Worm (Caenorhabditis elegans) whole organism, L1 larva: ENCODE data around the gene sru-24.

ENCODE experiments used
- C04F5.9 ChIP-seq: sonication (generic microtip); optimal IDR thresholded peaks from 2 replicates; lab custom pipeline; 2016; ENCODE audit warnings: missing genetic modification characterization, missing compliant biosample characterization
- C16A3.4 ChIP-seq: fragments of 150-350 bp; optimal IDR thresholded peaks from 2 replicates; lab custom pipeline; 2014; ENCODE audit warnings: missing biosample characterization, missing genetic modification characterization
- alr-1 ChIP-seq: fragments of 200-800 bp; sonication (Bioruptor generic); optimal IDR thresholded peaks from 2 replicates; lab custom pipeline; 2018; ENCODE audit warnings: borderline replicate concordance, mild to moderate bottlenecking, missing genetic modification characterization, missing compliant biosample characterization
- aly-2 ChIP-seq: fragments of 150-350 bp; optimal IDR thresholded peaks from 2 replicates; lab custom pipeline; 2014; ENCODE audit warnings: missing biosample characterization, missing genetic modification characterization
- ama-1 ChIP-seq: fragments of 150-350 bp; optimal IDR thresholded peaks from 2 replicates; lab custom pipeline; 2014
- ceh-63 ChIP-seq: fragments of 200-800 bp; sonication (Bioruptor generic); optimal IDR thresholded peaks from 2 replicates; lab custom pipeline; 2018; ENCODE audit warnings: mild to moderate bottlenecking, missing genetic modification characterization, missing compliant biosample characterization
- ceh-88 ChIP-seq: fragments of 200-800 bp; sonication (Bioruptor generic); IDR thresholded peaks from 2 replicates; pipeline ENCODE4 v1.3.6; 2022; ENCODE audit warnings: missing genetic modification characterization, missing compliant biosample characterization
- ceh-90 ChIP-seq: sonication (generic microtip); optimal IDR thresholded peaks from 2 replicates; lab custom pipeline; 2016; ENCODE audit warnings: missing genetic modification characterization, missing compliant biosample characterization
- dsc-1 ChIP-seq: sonication (generic microtip); optimal IDR thresholded peaks from 2 replicates; lab custom pipeline; 2016; ENCODE audit warnings: mild to moderate bottlenecking, missing genetic modification characterization, missing compliant biosample characterization
- egl-13 ChIP-seq: sonication (generic microtip); optimal IDR thresholded peaks from 2 replicates; lab custom pipeline; 2016; ENCODE audit warnings: missing genotype, missing genetic modification reagents, missing genetic modification characterization, missing compliant biosample characterization
- egl-27 ChIP-seq, 2 experiments: fragments of 150-350 bp in 1 of 2; sonication (generic microtip); optimal IDR thresholded peaks; 3 replicates each; lab custom pipeline; 2017 to 2018; ENCODE audit warnings: missing biosample characterization in 2 of 2, missing genetic modification characterization in 2 of 2, missing genetic modification reagents in 2 of 2
- elt-2 ChIP-seq: sonication (generic microtip); optimal IDR thresholded peaks from 2 replicates; lab custom pipeline; 2016; ENCODE audit warnings: missing genetic modification characterization, mild to moderate bottlenecking, inconsistent platforms, missing compliant biosample characterization, missing genetic modification reagents
- elt-3 ChIP-seq, 6 experiments: fragments of 150-350 bp in 1 of 6; sonication (generic microtip); optimal IDR thresholded peaks; 2 replicates each; lab custom pipeline; 2017 to 2018; ENCODE audit warnings: missing biosample characterization in 6 of 6, missing genetic modification characterization in 6 of 6, inconsistent platforms in 1 of 6
- fkh-10 ChIP-seq: sonication (generic microtip); optimal IDR thresholded peaks from 2 replicates; lab custom pipeline; 2017; ENCODE audit warnings: missing biosample characterization, missing genetic modification reagents, missing genetic modification characterization
- fkh-8 ChIP-seq: sonication (generic microtip); optimal IDR thresholded peaks from 2 replicates; lab custom pipeline; 2016; ENCODE audit warnings: mild to moderate bottlenecking, missing genetic modification characterization, missing compliant biosample characterization
- hlh-17 ChIP-seq: fragments of 200-800 bp; sonication (Bioruptor generic); optimal IDR thresholded peaks from 2 replicates; lab custom pipeline; 2018; ENCODE audit warnings: missing genetic modification characterization, mild to moderate bottlenecking, missing compliant biosample characterization, moderate library complexity, borderline replicate concordance
- irx-1 ChIP-seq: sonication (generic microtip); optimal IDR thresholded peaks from 2 replicates; lab custom pipeline; 2016; ENCODE audit warnings: missing genetic modification characterization, missing compliant biosample characterization
- jun-1 ChIP-seq: fragments of 150-350 bp; optimal IDR thresholded peaks from 2 replicates; lab custom pipeline; 2014; ENCODE audit warnings: missing biosample characterization, missing genetic modification reagents, missing genetic modification characterization
- lin-14 ChIP-seq: fragments of 200-800 bp; sonication (Bioruptor generic); optimal IDR thresholded peaks from 2 replicates; lab custom pipeline; 2018; ENCODE audit warnings: mild to moderate bottlenecking, missing genetic modification characterization, moderate library complexity, missing compliant biosample characterization
- lin-39 ChIP-seq: fragments of 150-350 bp; optimal IDR thresholded peaks from 2 replicates; lab custom pipeline; 2014; ENCODE audit warnings: missing biosample characterization, missing genetic modification reagents, missing genetic modification characterization
- lir-3 ChIP-seq: sonication (generic microtip); optimal IDR thresholded peaks from 2 replicates; lab custom pipeline; 2016; ENCODE audit warnings: mild to moderate bottlenecking, missing genetic modification characterization, moderate library complexity, missing compliant biosample characterization; ENCODE audit not compliant: poor library complexity
- lsy-2 ChIP-seq, 2 experiments: fragments of 150-350 bp; optimal IDR thresholded peaks; 2 replicates each; lab custom pipeline; 2014; ENCODE audit warnings: missing biosample characterization in 2 of 2, missing genetic modification characterization in 2 of 2
- mdl-1 ChIP-seq, 2 experiments: fragments of 150-350 bp; optimal IDR thresholded peaks; 2 replicates each; lab custom pipeline; 2014 to 2017; ENCODE audit warnings: missing biosample characterization in 2 of 2, missing genetic modification characterization in 2 of 2, inconsistent platforms in 1 of 2
- mef-2 ChIP-seq: fragments of 150-350 bp; optimal IDR thresholded peaks from 2 replicates; lab custom pipeline; 2014; ENCODE audit warnings: missing biosample characterization, missing genetic modification characterization
- mep-1 ChIP-seq: fragments of 150-350 bp; optimal IDR thresholded peaks from 2 replicates; lab custom pipeline; 2014; ENCODE audit warnings: missing biosample characterization, missing genetic modification characterization
- nhr-20 ChIP-seq: sonication (generic microtip); optimal IDR thresholded peaks from 2 replicates; lab custom pipeline; 2016; ENCODE audit warnings: mild to moderate bottlenecking, missing genetic modification characterization, missing compliant biosample characterization
- nhr-237 ChIP-seq: fragments of 150-350 bp; optimal IDR thresholded peaks from 2 replicates; lab custom pipeline; 2014; ENCODE audit warnings: missing biosample characterization, missing genetic modification characterization
- nhr-28 ChIP-seq: fragments of 150-350 bp; optimal IDR thresholded peaks from 2 replicates; lab custom pipeline; 2014; ENCODE audit warnings: missing biosample characterization, missing genetic modification characterization
- nhr-76 ChIP-seq: sonication (generic microtip); optimal IDR thresholded peaks from 2 replicates; lab custom pipeline; 2017; ENCODE audit warnings: missing biosample characterization, missing genetic modification characterization
- nhr-85 ChIP-seq: sonication (generic microtip); peaks from one replicate; lab custom pipeline; 2016; ENCODE audit warnings: missing genetic modification characterization, inconsistent platforms, missing compliant biosample characterization
- nhr-90 ChIP-seq: sonication (generic microtip); optimal IDR thresholded peaks from 2 replicates; lab custom pipeline; 2016; ENCODE audit warnings: mild to moderate bottlenecking, missing genetic modification characterization, missing compliant biosample characterization; ENCODE audit not compliant: poor library complexity
- pag-3 ChIP-seq: sonication (generic microtip); optimal IDR thresholded peaks from 2 replicates; lab custom pipeline; 2017; ENCODE audit warnings: missing genetic modification characterization, mild to moderate bottlenecking, missing compliant biosample characterization, antibody characterized with exemption, borderline replicate concordance; ENCODE audit not compliant: insufficient read depth
- pax-3 ChIP-seq: fragments of 200-800 bp; sonication (Bioruptor generic); optimal IDR thresholded peaks from 2 replicates; lab custom pipeline; 2018; ENCODE audit warnings: mild to moderate bottlenecking, missing genetic modification characterization, moderate library complexity, missing compliant biosample characterization
- rnt-1 ChIP-seq: sonication (generic microtip); optimal IDR thresholded peaks from 2 replicates; lab custom pipeline; 2016; ENCODE audit warnings: mild to moderate bottlenecking, missing genetic modification characterization, moderate library complexity, missing compliant biosample characterization
- skn-1 ChIP-seq: fragments of 150-350 bp; optimal IDR thresholded peaks from 2 replicates; lab custom pipeline; 2014; ENCODE audit warnings: missing biosample characterization, missing genetic modification characterization
- sptf-1 ChIP-seq: fragments of 150-350 bp; optimal IDR thresholded peaks from 2 replicates; lab custom pipeline; 2014; ENCODE audit warnings: missing biosample characterization, missing genetic modification characterization
- sup-37 ChIP-seq: fragments of 200-800 bp; sonication (Bioruptor generic); optimal IDR thresholded peaks from 2 replicates; lab custom pipeline; 2018; ENCODE audit warnings: mild to moderate bottlenecking, missing genetic modification characterization, missing compliant biosample characterization
- swsn-7 ChIP-seq: sonication (generic microtip); optimal IDR thresholded peaks from 2 replicates; lab custom pipeline; 2016; ENCODE audit warnings: missing genetic modification characterization, missing compliant biosample characterization
- tbx-2 ChIP-seq: sonication (generic microtip); optimal IDR thresholded peaks from 2 replicates; lab custom pipeline; 2016; ENCODE audit warnings: missing genetic modification characterization, missing compliant biosample characterization
- tlp-1 ChIP-seq: fragments of 150-350 bp; optimal IDR thresholded peaks from 2 replicates; lab custom pipeline; 2014; ENCODE audit warnings: missing biosample characterization, missing genetic modification characterization
- unc-30 ChIP-seq: sonication (generic microtip); optimal IDR thresholded peaks from 2 replicates; lab custom pipeline; 2017; ENCODE audit warnings: missing biosample characterization, missing genetic modification characterization
- unc-62 ChIP-seq: fragments of 150-350 bp; optimal IDR thresholded peaks from 2 replicates; lab custom pipeline; 2014; ENCODE audit warnings: missing biosample characterization, missing genetic modification reagents, missing genetic modification characterization
- unc-86 ChIP-seq: sonication (generic microtip); optimal IDR thresholded peaks from 2 replicates; lab custom pipeline; 2016; ENCODE audit warnings: missing genetic modification characterization, missing compliant biosample characterization
- unc-98 ChIP-seq: fragments of 200-800 bp; sonication (Bioruptor generic); IDR thresholded peaks from 2 replicates; pipeline ENCODE4 v1.3.6; 2022; ENCODE audit warnings: missing genetic modification characterization, missing compliant biosample characterization
- vab-15 ChIP-seq: sonication (generic microtip); optimal IDR thresholded peaks from 2 replicates; lab custom pipeline; 2017; ENCODE audit warnings: missing genotype, mild to moderate bottlenecking, missing genetic modification characterization, missing compliant biosample characterization
- xbp-1 ChIP-seq: sonication (generic microtip); optimal IDR thresholded peaks from 2 replicates; lab custom pipeline; 2016; ENCODE audit warnings: missing genetic modification characterization, missing compliant biosample characterization
- zip-4 ChIP-seq: fragments of 200-800 bp; sonication (Bioruptor generic); optimal IDR thresholded peaks from 2 replicates; lab custom pipeline; 2018; ENCODE audit warnings: mild to moderate bottlenecking, missing genetic modification characterization, moderate library complexity, missing compliant biosample characterization
- ztf-11 ChIP-seq, 2 experiments: sonication (generic microtip); optimal IDR thresholded peaks; 2 replicates each; lab custom pipeline; 2016 to 2017; ENCODE audit warnings: missing genetic modification characterization in 2 of 2, missing biosample characterization in 1 of 2, missing compliant biosample characterization in 1 of 2

sru-24 gene

DNA sequence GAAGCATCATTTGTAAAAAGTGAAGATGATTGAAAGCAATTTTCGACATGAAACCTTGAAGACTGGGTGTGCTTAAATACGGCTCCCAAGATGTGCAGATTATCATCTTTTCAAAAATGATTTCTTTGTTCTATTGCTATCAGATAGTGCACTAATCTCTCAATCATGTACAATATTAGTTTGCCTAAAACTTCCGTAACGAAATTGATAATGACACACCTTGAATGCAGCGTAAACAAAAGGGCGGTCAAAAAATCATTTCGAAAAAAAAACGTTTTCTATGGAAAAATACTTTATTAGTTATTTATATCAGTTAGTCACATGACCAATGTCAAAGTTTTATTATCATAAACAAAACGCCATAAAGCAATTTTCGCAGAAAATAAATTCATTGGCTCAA, 48.3 kb downstream of the sru-24 start, which contains the start of gene F48G7.5:
F48G7.5 (minus strand) TSS at position 34 of the 400 bp plus-strand sequence.
- TF ChIP-seq elt-2 (tag; lab: Kevin White, UChicago) (peak; percentile 29), pag-3 (tag; lab: Kevin White, UChicago) (no peak)

DNA sequence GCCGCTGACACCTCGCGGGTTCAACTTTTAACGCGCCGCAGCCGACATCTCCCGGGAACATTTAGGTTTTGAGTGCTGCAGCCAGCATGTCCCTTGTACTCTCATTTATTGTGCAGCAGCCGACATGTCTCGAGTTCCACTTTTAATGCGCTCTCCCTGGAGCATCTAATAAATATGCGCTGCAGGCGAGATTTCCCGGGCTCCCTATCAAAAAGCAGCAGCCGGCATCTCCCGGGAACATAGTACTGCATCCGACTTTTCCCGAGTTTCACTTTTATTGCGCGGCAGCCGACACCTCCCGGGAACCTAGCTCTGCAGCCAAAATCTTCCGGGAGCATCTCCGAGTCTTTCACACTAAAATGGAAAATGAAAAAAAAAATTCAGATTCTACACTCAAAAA, 50.3 kb downstream of the sru-24 start:
- TF ChIP-seq nhr-20 (tag; lab: Kevin White, UChicago) (no peak), mep-1 (no peak), swsn-7 (no peak), egl-27 (tag; optimal IDR thresholded peaks at IDR 0.05; lab: Kevin White, UChicago) (no peak), lin-14 (no peak), ama-1 (lab: Kevin White, UChicago) (no peak), zip-4 (GFP tag; lab: Kevin White, UChicago) (no peak)

DNA sequence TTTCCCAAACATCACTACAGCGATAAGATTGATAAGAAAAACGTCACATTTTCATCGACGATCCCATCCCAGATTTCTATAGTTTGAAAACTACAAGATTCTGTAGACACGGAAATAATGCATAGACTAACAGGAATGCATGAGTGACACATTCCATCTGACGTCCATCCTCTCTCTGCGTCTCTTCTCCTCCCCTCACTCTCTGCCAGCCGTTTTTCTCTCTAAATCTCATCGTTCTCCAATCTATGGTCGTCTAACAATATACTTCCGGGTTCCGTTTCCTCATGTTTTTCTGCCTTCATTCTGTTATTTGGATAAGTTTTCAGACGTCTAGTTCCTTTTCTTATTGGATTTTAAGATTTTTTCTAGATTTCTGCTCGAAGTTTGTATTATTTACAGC, 52.2 kb downstream of the sru-24 start, which contains the start of gene F48G7.4:
F48G7.4 (plus strand) TSS at position 400 of the 400 bp plus-strand sequence.
- TF ChIP-seq C16A3.4 (no peak), unc-62 (GFP tag; lab: Kevin White, UChicago) (no peak), egl-13 (tag; lab: Kevin White, UChicago) (peak; percentile 55), elt-3 (tag; optimal IDR thresholded peaks at IDR 0.05; lab: Kevin White, UChicago) (peak in 1 of 6 experiments; percentile 23), unc-30 (tag; lab: Kevin White, UChicago) (no peak), jun-1 (tag; lab: Kevin White, UChicago) (peak; percentile 64), lir-3 (tag; lab: Kevin White, UChicago) (peak; percentile 62), egl-27 (tag; optimal IDR thresholded peaks at IDR 0.05; lab: Kevin White, UChicago) (peak in 1 of 2 experiments; percentile 45), dsc-1 (peak; percentile 60), aly-2 (tag; lab: Kevin White, UChicago) (peak; percentile 54), zip-4 (GFP tag; lab: Kevin White, UChicago) (no peak), ztf-11 (tag; optimal IDR thresholded peaks at IDR 0.05; lab: Kevin White, UChicago) (no peak), ceh-63 (GFP tag; lab: Kevin White, UChicago) (no peak), nhr-85 (tag; lab: Kevin White, UChicago) (peak; percentile 95), ceh-88 (GFP tag; lab: Robert Waterston, UW) (no peak), tlp-1 (tag; lab: Kevin White, UChicago) (no peak), xbp-1 (tag; lab: Kevin White, UChicago) (peak; percentile 64), irx-1 (tag; lab: Kevin White, UChicago) (peak; percentile 47), ceh-90 (no peak), vab-15 (tag; lab: Kevin White, UChicago) (no peak), lin-39 (tag; lab: Kevin White, UChicago) (no peak), mdl-1 (tag; optimal IDR thresholded peaks at IDR 0.05; lab: Kevin White, UChicago) (peak in 1 of 2 experiments; percentile 11), nhr-237 (peak; percentile 68), pax-3 (tag; lab: Kevin White, UChicago) (peak; percentile 3), tbx-2 (tag; lab: Kevin White, UChicago) (peak; percentile 86), lsy-2 (tag; optimal IDR thresholded peaks at IDR 0.05; lab: Kevin White, UChicago) (peak in 1 of 2 experiments; percentile 72), unc-98 (GFP tag; lab: Robert Waterston, UW) (no peak), sup-37 (GFP tag; lab: Kevin White, UChicago) (no peak), nhr-28 (tag; lab: Kevin White, UChicago) (no peak), unc-86 (peak; percentile 90), fkh-10 (peak; percentile 38), lin-14 (peak; percentile 100), rnt-1 (tag; lab: Kevin White, UChicago) (peak; percentile 67), elt-2 (tag; lab: Kevin White, UChicago) (no peak), mef-2 (tag; lab: Kevin White, UChicago) (peak; percentile 24), nhr-76 (tag; lab: Kevin White, UChicago) (no peak), skn-1 (peak; percentile 67), sptf-1 (tag; lab: Kevin White, UChicago) (no peak), alr-1 (tag; lab: Kevin White, UChicago) (no peak), C04F5.9 (tag; lab: Kevin White, UChicago) (no peak), mep-1 (peak; percentile 25), hlh-17 (GFP tag; lab: Kevin White, UChicago) (no peak), nhr-90 (tag; lab: Kevin White, UChicago) (no peak), fkh-8 (tag; lab: Kevin White, UChicago) (peak; percentile 91)
